Fruit fly (Drosophila melanogaster): Measurements from ENCODE around the gene Pka-C1.

Pka-C1 gene

DNA sequence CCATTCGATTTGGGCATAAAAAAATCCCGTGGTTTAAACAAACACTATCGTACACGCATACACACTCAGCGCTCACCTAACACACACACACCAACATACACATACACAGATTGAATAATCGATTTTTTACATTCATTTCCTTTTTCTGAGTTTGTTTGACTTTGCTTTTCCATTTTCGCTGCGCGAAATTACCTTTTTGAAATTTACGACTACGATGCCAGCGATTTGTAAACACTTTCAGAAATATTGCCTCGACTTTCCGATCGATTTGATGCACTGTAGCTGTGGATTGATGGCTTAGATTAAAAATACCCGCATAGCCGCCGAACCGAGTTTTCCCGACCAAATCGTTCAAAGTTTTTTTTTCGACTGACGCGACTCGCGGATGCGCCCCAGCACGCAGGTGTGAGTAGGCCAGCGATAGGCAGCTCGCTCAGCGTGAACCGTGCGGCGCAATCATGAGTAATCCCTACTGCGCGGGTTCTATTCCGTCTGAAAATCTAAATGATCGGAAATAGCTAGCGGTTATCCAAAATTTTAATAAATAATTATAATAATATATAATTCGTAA lies at the start of gene Pka-C1:
Gene Pka-C1, minus strand, starts transcription at position 375 of the 571 bp plus-strand sequence.
- peak; percentile 39 for TF ChIP-seq noc (tag; optimal IDR thresholded peaks at IDR 0.05)

DNA sequence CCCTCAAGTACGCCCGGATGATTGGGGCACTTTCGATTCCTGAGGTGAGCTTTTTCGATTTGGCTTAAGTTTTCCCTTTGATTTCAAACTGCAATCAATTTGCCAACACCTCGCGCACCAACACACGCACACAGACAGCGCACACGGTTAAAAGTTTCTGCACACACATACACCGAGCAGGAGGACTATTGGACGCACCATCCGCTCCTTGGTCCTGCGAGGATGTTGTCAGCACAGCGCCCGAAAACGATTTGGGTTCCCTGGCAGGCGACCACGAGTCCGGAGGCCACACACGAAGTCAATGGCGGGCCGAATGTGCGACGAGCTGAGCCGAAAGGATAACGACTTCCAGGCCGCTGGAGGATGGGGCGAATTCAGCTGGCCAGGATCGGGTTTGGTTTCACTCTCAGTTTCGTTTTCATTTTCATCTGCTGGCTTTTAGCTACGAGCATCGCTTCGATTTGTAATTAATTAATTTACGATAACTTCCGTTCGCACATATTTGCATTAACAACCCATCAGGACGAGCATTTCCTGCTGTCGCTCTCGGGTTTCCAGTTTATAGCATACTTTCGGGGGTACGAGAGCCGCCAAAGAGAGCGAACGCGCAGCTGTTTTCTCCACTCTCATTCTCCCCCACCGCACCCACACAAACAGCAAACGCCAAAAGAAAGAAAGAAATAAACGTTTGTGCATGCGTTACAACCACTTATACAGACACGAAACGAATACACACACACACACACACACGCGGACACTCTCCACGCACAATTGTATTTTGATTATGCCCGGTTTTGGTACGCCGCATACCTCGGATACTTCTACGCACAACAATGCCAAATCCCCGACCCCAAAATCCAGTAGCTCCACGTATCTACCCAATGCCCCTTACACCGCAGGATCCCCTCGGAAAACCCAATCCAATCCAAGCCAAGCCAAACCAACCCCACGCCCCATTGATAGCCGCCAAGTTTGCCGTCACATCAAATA lies 47.4 kb upstream of the Pka-C1 start, which contains the start of gene Nckx30C:
Gene Nckx30C, minus strand, starts transcription at position 260 of the 990 bp plus-strand sequence.
- no peak for TF ChIP-seq noc (tag; optimal IDR thresholded peaks at IDR 0.05)

DNA sequence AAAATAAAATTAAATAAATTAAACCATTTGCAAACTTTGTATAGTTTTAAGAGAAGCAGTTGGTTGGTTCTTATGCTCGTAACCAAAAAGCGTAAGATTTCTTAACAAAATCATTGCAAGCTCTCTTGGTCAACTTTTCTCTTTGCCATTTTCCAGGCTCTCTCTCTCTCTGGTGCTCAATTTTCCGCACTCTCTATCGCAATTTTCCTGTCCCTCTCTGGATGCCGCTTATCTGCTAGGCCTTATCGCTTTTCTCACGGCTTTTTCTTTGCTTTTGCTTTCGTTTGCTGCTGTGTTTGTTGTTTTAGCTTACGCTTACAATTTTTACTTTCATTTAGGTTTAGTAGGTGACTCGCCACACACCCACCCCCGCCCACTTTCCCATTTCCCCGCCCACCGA lies 45.5 kb upstream of the Pka-C1 start:
- no peak for TF ChIP-seq noc (tag; optimal IDR thresholded peaks at IDR 0.05)

DNA sequence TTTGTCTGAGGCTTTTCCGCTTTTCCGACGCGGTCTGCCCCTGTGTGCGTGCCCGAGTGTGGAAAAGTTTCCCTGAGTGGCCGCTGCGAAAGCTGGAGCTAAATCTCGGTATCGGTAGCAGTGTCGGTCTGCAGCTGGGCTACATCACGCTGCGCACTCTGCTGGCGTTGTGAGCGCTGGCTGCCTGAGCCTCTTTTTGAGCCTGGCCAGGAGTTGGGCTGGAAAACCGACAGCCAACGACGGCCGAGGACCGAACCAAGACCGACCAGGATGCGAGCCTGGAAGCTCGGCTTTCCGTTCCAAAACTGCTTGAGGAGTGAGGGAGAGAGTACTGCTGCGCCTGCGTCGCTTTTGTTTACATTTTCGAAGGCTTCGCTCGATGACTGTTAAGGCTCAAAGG lies 44.7 kb upstream of the Pka-C1 start:
- TF ChIP-seq noc (tag; optimal IDR thresholded peaks at IDR 0.05) = no peak

DNA sequence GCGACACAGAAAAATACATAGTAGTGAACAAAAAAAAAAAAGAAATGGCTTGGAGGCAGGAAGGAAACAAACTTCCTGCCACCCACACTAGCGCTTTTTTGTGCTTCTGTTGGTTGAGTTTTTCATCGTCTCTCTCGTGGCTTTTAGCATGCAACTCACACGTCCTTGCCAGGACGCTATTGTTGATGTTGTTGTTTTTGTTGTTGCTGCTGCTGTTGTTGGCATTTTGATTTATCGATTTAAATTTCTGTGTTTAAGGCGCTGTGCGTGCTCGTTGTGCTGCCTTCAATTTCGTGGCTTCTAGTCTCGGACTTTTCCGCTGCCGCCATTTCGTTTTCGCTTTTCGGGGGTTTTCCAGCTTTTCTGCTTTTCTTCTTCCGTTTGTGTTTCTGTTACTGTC lies 40.6 kb upstream of the Pka-C1 start:
- TF ChIP-seq noc (tag; optimal IDR thresholded peaks at IDR 0.05) = no peak

DNA sequence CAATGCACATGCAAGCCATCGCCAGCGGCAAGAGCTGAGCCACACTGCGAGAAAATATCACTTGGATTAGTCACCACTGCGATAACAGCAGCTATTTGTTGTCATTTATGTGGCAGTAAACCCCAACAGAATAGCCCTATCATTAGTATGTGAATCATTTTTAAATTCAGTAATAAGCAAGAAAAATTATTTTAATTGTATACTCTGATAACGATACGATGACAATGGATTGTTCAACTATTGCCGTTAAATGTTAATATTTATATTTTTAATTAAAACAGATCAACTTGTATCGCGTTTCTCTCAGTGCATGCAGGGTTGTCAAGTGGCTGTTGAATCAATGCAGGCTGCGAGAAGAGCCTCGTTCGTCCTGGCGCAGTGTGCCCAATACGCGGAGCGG lies 38.7 kb upstream of the Pka-C1 start:
- no peak for TF ChIP-seq noc (tag; optimal IDR thresholded peaks at IDR 0.05)

DNA sequence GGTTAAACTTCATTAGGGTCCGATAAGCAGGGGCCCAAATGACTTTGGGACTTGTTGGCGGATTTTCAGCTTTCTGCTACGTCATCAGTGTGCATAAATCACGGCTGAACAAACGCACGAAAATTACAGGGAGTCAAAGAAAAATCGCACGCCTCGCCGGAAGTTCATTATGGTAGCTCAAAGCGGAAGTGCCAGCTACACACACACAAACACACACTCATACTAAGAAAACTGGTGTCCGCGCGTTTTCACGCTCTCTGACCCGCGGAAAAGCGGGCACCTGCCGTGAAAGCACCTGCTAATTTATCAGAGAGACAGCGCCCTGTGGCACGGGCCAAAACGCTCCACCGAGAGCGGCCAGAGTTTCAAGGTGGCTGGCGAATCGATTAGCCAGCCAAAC lies 38.3 kb upstream of the Pka-C1 start:
- no peak for TF ChIP-seq noc (tag; optimal IDR thresholded peaks at IDR 0.05)

DNA sequence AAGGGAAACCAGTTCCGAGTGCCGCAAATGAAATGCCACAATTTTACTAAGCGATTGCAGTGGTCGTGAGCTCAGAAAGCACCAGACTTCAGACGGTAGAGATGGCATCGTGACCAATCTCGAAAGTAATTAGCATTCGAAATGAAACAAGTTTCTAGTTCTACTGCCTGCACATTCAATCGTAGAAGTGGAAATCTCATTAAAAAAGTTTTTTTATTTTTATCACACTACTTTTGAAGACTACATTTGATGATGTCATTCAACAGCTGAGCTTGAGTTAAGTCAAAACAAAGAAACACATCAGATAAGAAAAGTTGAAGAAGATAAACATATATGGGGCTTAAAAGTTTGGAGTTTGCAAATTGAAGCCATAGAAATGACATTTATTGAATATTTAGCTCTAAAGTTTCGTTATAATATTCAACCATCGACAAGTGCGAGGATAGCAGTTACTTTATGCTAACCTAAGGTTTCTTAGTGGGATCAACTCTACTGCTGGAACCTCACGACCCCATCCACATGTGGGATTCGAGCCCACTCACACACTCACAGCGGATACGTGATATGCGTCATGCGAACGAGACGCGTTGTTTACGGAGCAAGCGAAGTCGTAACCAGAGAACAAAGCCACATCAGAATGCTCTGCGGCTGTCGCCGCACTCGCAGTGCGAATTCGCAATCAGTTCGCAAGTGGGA lies 37.1 kb upstream of the Pka-C1 start, which contains the start of gene CG13117:
Gene CG13117, plus strand, starts transcription at position 646 of the 696 bp plus-strand sequence.
- TF ChIP-seq noc (tag; optimal IDR thresholded peaks at IDR 0.05) = no peak

DNA sequence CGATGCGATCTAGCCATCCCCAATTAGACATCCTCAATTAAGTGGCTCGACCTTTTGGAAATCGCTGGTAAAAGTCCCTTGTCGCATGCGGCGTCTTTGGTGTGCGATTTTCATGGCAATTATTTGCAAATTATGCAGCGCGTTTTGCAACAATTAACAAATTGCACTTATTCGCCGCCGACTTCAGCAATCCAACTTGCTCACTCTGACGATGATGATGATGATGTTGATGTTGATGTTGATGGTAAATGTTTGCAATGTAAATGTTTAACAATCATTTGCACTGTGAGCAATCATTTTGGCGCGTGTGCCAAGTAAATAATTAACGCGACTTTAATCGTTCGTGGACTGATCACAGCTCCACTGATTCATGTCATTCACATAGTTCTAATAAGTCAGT lies 35.0 kb upstream of the Pka-C1 start:
- TF ChIP-seq noc (tag; optimal IDR thresholded peaks at IDR 0.05) = no peak

DNA sequence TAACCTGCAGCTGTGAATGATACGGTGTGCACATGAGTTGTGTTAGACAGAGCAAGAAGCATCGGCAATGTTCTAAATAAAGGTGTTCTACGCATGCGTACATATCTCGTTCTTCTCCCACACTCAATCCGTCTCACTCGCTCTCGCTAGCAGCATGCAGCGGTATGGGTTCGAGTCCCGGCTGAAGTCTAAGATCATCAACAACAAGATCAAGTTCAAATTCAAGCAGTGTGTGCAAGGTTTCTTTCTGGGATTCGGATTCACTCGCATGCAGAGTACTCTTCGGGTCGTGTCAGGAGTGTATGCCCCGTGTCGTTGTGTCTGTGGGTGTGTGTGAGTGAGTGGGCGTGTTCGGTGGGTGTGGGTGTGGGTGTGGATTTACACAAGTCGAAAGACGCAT lies 32.2 kb upstream of the Pka-C1 start:
- TF ChIP-seq noc (tag; optimal IDR thresholded peaks at IDR 0.05) = no peak

DNA sequence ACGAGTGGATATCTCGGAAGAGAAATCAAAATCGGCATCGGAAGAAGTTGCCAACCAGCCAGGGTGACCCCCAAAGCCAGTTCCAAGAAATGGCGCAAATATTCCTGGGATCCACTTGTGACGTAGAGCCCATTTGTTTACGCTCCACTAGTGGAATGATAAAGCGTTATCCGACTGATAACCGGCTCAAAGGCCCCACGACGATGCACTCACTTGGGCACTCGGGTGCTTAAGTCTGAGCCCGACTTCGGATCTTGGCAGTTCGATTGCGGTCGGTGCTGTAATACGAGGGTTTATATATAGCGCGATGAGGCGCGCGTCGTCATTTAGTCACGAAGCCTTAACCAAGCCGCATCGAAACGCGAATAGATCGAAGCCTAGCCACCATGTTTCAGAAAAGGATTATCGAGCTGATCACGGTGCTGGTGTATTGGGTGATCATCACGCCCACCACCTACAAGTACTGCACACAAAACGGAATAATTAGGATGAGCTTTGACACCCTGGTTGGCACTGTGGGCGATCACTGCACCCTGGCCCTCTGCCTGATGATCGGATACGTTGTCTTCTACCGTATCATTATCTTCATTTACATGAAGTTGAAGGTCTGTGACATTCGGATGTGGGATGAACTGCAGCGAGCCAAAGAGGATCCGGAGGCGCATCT lies 30.7 kb upstream of the Pka-C1 start, which contains the start of gene CG13116:
Gene CG13116, plus strand, starts transcription at position 323 of the 667 bp plus-strand sequence.
- TF ChIP-seq noc (tag; optimal IDR thresholded peaks at IDR 0.05) = no peak

DNA sequence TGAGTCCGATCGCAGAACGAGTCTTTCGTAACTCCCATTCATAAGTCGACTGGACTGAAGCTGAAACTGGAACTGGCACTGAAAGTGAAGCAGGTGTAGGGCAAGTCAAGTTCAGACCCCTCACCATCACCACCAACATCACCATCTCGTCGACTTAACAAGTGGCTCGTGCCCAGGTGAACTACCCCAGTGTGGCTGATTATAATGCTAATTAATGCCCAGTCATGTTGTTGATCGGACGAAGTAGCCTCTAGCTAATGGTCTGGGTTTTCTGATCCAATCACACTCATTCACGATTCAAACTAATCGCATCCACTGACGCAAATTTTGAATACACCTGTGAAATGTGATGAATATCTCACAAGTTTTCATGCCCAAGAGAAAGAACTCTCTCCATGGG lies 29.7 kb upstream of the Pka-C1 start:
- no peak for TF ChIP-seq noc (tag; optimal IDR thresholded peaks at IDR 0.05)

DNA sequence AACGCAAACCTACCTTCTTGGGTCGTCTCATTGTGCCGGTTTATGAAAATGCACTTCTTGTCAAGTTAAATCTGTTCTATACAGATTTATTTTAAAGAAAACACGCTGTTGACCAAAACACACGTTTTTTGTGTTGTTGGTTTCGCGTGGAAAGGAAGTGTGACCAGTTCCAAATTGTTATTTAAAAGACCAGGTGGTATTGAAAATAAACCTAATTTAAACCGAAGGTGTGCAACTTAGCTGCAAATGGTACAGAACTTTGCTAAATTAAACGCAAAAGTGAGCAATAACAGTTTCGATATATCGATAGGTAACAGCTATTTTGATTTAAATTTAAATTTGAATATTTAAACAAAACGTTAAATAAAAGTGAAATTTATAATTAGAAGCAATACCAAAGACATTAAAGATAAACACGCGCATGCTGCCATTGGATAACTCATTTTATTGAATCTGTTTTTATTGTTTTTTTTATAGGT lies 12.0 kb upstream of the Pka-C1 start, which contains the start of gene CG4364:
Gene CG4364, minus strand, starts transcription at position 165 of the 479 bp plus-strand sequence.
- TF ChIP-seq noc (tag; optimal IDR thresholded peaks at IDR 0.05) = no peak

DNA sequence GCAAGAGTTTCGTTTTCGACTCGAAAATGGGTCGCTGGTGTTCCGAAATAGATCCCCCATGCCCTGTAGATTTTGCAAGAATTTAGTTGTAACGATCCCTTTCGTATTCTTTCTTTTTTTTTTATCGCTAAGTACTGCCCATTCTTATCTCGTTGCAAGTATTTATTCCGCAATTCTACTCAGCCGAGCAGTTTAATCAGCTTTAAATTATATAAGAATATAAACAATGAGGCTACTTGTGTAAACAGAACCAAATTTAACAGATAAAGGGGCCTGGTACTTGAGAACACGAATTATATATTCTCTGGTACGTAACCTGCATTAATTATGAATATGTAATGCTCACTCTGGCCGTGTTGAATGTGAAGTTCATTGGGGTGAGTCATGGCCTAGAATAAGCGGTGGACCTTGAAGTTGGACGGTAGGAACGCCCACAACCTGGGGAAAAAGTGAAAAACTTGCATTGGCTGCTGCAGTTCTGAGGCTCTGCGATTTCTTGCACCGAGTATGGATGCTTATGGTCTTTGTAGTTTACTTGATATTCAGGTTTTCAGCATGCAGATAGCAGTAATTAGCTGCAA lies 8.5 kb upstream of the Pka-C1 start:
- TF ChIP-seq noc (tag; optimal IDR thresholded peaks at IDR 0.05) = no peak

DNA sequence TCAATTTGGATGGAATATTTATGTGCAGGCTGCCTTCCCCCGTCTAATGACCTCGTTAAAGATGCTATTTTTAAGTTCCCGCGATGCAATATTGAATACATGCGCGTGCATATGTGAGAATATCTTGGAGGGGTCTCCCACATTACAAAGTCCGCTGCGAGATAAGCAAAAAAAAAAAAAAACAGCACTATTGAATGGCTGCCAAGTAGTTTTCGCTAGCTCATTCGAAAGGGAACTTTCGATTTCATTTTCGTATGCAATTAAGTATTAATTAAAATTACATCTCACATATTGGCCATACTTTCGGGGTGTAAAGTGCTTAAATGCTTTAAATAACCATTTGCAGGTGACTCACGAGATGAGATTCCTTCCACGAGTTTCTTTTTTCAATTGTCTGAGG lies 8.0 kb upstream of the Pka-C1 start:
- no peak for TF ChIP-seq noc (tag; optimal IDR thresholded peaks at IDR 0.05)

Measured in whole organism, larva.